Fruit fly (Drosophila melanogaster): Measurements from ENCODE around the gene CG14285.

- TF ChIP-seq ttk (optimal IDR thresholded peaks at IDR 0.05) (no peak), psq (optimal IDR thresholded peaks at IDR 0.05) (no peak), h (optimal IDR thresholded peaks at IDR 0.05) (no peak), Sin3A (optimal IDR thresholded peaks at IDR 0.05) (no peak)
Observed at dm6 chr3R:18985114-18985785, 39.6 kb upstream of the CG14285 start.
